Worm (Caenorhabditis elegans) whole organism, young adult: ENCODE results near the gene drh-1.

ENCODE experiments used
- ZK185.1 ChIP-seq: sonication (generic microtip); optimal IDR thresholded peaks from 2 replicates; lab custom pipeline; 2016; ENCODE audit warnings: mild to moderate bottlenecking, missing genetic modification characterization, missing compliant biosample characterization; ENCODE audit not compliant: poor library complexity, severe bottlenecking
- lin-35 ChIP-seq, 3 experiments: fragments of 150-350 bp in 2 of 3; sonication (generic microtip) in 1 of 3; optimal IDR thresholded peaks; 2 replicates each; lab custom pipeline; 2014 to 2018; ENCODE audit warnings: missing biosample characterization in 3 of 3, missing genetic modification characterization in 3 of 3, missing genetic modification reagents in 3 of 3
- lin-54 ChIP-seq: fragments of 200-800 bp; sonication (Bioruptor generic); optimal IDR thresholded peaks from 2 replicates; lab custom pipeline; 2018; ENCODE audit warnings: mild to moderate bottlenecking, missing genetic modification characterization, missing compliant biosample characterization
- lir-1 ChIP-seq: fragments of 200-800 bp; sonication (Bioruptor generic); conservative IDR thresholded peaks from 2 replicates; pipeline ENCODE4 v1.3.6; 2022; ENCODE audit warnings: missing genetic modification reagents, missing genetic modification characterization, missing compliant biosample characterization
- nhr-120 ChIP-seq: fragments of 200-800 bp; sonication (Bioruptor generic); IDR thresholded peaks from 2 replicates; pipeline ENCODE4 v1.3.6; 2022; ENCODE audit warnings: missing genetic modification characterization, missing compliant biosample characterization
- snpc-4 ChIP-seq, 5 experiments: fragments of 150-350 bp in 1 of 5; sonication (generic microtip) in 4 of 5; optimal IDR thresholded peaks; 2 replicates each; lab custom pipeline; 2014 to 2018; ENCODE audit warnings: missing genetic modification characterization in 5 of 5, missing biosample characterization in 3 of 5, antibody characterized with exemption in 2 of 5, mild to moderate bottlenecking in 2 of 5, missing compliant biosample characterization in 2 of 5, missing genotype in 2 of 5, moderate library complexity in 2 of 5, missing genetic modification reagents in 1 of 5
- unc-62 ChIP-seq: fragments of 150-350 bp; optimal IDR thresholded peaks from 2 replicates; lab custom pipeline; 2014; ENCODE audit warnings: missing biosample characterization, missing genetic modification reagents, missing genetic modification characterization
- zfh-2 ChIP-seq: fragments of 200-800 bp; sonication (Bioruptor generic); conservative IDR thresholded peaks from 2 replicates; pipeline ENCODE4 v1.3.6; 2022; ENCODE audit warnings: missing genetic modification reagents, missing genetic modification characterization, missing compliant biosample characterization

ce11 chrIV:6577914-6578313 is 35.2 kb downstream of the drh-1 start, which contains the start of gene C43G2.3:
- no peak for TF ChIP-seq unc-62 (GFP tag; lab: Kevin White, UChicago)
- TF ChIP-seq zfh-2 (GFP tag; lab: Robert Waterston, UW) = no peak
- no peak for TF ChIP-seq lin-54
- no peak for TF ChIP-seq nhr-120 (GFP tag; lab: Robert Waterston, UW)
- no peak for TF ChIP-seq ZK185.1 (tag; lab: Kevin White, UChicago)
- no peak for TF ChIP-seq lir-1 (GFP tag; lab: Robert Waterston, UW)
- TF ChIP-seq snpc-4 (GFP tag; optimal IDR thresholded peaks at IDR 0.05; lab: Kevin White, UChicago) = no peak
- no peak for TF ChIP-seq snpc-4 (tag; optimal IDR thresholded peaks at IDR 0.05; lab: Kevin White, UChicago)
- TF ChIP-seq lin-35 (GFP tag; optimal IDR thresholded peaks at IDR 0.05; lab: Kevin White, UChicago) = no peak
